Worm (Caenorhabditis elegans) whole organism, young adult: ENCODE measurements around the gene puf-11.

Source experiments
- bed-1 ChIP-seq: fragments of 200-800 bp; sonication (Bioruptor generic); IDR thresholded peaks from 2 replicates; pipeline ENCODE4 v1.3.6; 2022; ENCODE audit warnings: missing genetic modification reagents, missing genetic modification characterization, missing compliant biosample characterization
- let-607 ChIP-seq, 2 experiments: fragments of 200-800 bp in 1 of 2; sonication (Bioruptor generic) in 1 of 2; sonication (generic microtip) in 1 of 2; optimal IDR thresholded peaks; 2 replicates each; lab custom pipeline; 2016 to 2018; ENCODE audit warnings: mild to moderate bottlenecking in 2 of 2, missing compliant biosample characterization in 2 of 2, missing genetic modification characterization in 2 of 2, moderate library complexity in 2 of 2, missing genotype in 1 of 2
- mxl-1 ChIP-seq: sonication (generic microtip); optimal IDR thresholded peaks from 2 replicates; lab custom pipeline; 2016; ENCODE audit warnings: missing genetic modification characterization, missing compliant biosample characterization
- nfya-1 ChIP-seq: sonication (generic microtip); optimal IDR thresholded peaks from 2 replicates; lab custom pipeline; 2017; ENCODE audit warnings: antibody characterized with exemption, missing compliant biosample characterization, missing genetic modification characterization, borderline replicate concordance; ENCODE audit not compliant: insufficient read depth
- nhr-90 ChIP-seq: sonication (generic microtip); optimal IDR thresholded peaks from 2 replicates; lab custom pipeline; 2016; ENCODE audit warnings: missing genotype, mild to moderate bottlenecking, missing genetic modification characterization, missing compliant biosample characterization
- rcor-1 ChIP-seq: fragments of 200-800 bp; sonication (Bioruptor generic); IDR thresholded peaks from 2 replicates; pipeline ENCODE4 v1.3.6; 2022; ENCODE audit warnings: missing genetic modification reagents, missing genetic modification characterization, missing compliant biosample characterization
- tbx-9 ChIP-seq: sonication (generic microtip); optimal IDR thresholded peaks from 2 replicates; lab custom pipeline; 2016; ENCODE audit warnings: borderline replicate concordance, missing genetic modification characterization, inconsistent platforms, missing compliant biosample characterization
- unc-62 ChIP-seq: fragments of 150-350 bp; optimal IDR thresholded peaks from 2 replicates; lab custom pipeline; 2014; ENCODE audit warnings: missing biosample characterization, missing genetic modification reagents, missing genetic modification characterization
- ztf-25 ChIP-seq: fragments of 200-800 bp; sonication (Bioruptor generic); IDR thresholded peaks from 2 replicates; pipeline ENCODE4 v1.3.6; 2022; ENCODE audit warnings: missing genetic modification reagents, missing genetic modification characterization, missing compliant biosample characterization

DNA sequence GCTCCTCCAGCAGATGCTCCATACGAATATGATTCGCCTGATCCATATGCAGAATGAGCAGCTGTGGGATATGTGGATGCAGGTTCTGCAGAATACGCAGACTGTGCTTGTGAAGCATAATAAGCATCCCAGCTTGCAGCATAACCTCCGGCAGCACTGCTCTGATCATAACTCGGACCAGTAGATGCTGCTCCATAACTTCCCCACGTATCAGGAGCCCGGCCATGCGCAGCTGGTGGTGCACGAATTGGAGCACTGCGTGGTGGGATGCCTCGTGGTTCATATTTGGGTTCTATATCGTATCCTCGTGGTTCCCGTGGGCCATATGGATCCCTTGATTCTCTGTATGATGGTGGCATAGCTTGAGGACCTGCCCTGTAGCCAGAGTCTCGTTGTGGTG is 47.7 kb upstream of the puf-11 start:
- TF ChIP-seq let-607 (tag; optimal IDR thresholded peaks at IDR 0.05; lab: Kevin White, UChicago): no peak
- no peak for TF ChIP-seq mxl-1 (tag; lab: Kevin White, UChicago)
- no peak for TF ChIP-seq unc-62 (GFP tag; lab: Kevin White, UChicago)
- no peak for TF ChIP-seq ztf-25 (GFP tag; lab: Robert Waterston, UW)
- TF ChIP-seq bed-1 (GFP tag; lab: Robert Waterston, UW): no peak
- no peak for TF ChIP-seq nhr-90 (tag; lab: Kevin White, UChicago)
- no peak for TF ChIP-seq rcor-1 (GFP tag; lab: Robert Waterston, UW)
- no peak for TF ChIP-seq tbx-9 (tag; lab: Kevin White, UChicago)
- no peak for TF ChIP-seq nfya-1 (tag; lab: Kevin White, UChicago)
